Worm (Caenorhabditis elegans): ENCODE data around the gene dao-3.

ce11 chrX:8069293-8069692 lies 17.1 kb downstream of the dao-3 start, which contains the start of gene C18A11.1:
- no peak for TF ChIP-seq ztf-29 (GFP tag; IDR thresholded peaks at IDR 0.05)
- TF ChIP-seq ztf-23 (GFP tag; IDR thresholded peaks at IDR 0.05) = no peak

Measured in whole organism, midembryonic.